Worm (Caenorhabditis elegans): Measurements from ENCODE around the gene atf-2.

ce11 chrII:8789828-8790558 is 38.2 kb downstream of the atf-2 start, which contains the start of gene F07H5.13:
- no peak for TF ChIP-seq nhr-76 (tag; optimal IDR thresholded peaks at IDR 0.05)
- no peak for TF ChIP-seq ztf-11 (tag; optimal IDR thresholded peaks at IDR 0.05)
- TF ChIP-seq ama-1 (optimal IDR thresholded peaks at IDR 0.05) = peak; percentile 16
- TF ChIP-seq F37D6.2 (tag; optimal IDR thresholded peaks at IDR 0.05) = no peak
- 0 out of 2 replicates have a peak, but pooled peaks have one; percentile 42 for TF ChIP-seq hmg-1.1 (GFP tag; IDR thresholded peaks at IDR 0.05)
- TF ChIP-seq fos-1 (tag; optimal IDR thresholded peaks at IDR 0.05) = no peak
- TF ChIP-seq saeg-2 (GFP tag; IDR thresholded peaks at IDR 0.05) = 0 out of 2 replicates have a peak, but pooled peaks have one; percentile 42
- TF ChIP-seq egl-27 (tag; optimal IDR thresholded peaks at IDR 0.05) = no peak
- TF ChIP-seq arid-1 (GFP tag; conservative IDR thresholded peaks at IDR 0.05) = peak; percentile 56
- no peak for TF ChIP-seq aha-1 (tag)
- TF ChIP-seq dmd-6 (GFP tag; IDR thresholded peaks at IDR 0.05) = no peak
- TF ChIP-seq vab-7 (GFP tag; IDR thresholded peaks at IDR 0.05) = no peak
- TF ChIP-seq mep-1 (tag; optimal IDR thresholded peaks at IDR 0.05) = peak; percentile 83
